Fruit fly (Drosophila melanogaster): ENCODE data around the gene CG11279.

Gene CG11279

DNA sequence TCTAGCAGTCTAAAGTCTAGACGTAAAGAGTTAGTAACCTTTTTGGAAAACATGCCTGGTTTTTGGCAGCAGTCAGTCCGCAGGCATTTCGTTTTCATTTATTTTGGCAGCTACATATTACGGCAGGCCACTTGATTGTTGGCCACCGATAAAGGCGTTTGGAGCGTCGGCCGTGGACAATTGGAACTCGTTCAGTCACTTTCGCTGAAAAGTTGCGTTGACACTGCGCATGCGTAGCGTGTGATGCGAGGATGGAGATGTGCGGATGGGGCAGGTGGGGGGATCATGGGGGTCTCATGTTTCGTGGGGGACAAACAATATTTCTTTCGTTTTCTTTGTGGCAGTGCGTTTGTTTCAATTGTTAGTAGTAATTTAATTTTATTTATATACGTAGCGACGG is 19.9 kb upstream of the CG11279 start:
- TF ChIP-seq CG8478 (optimal IDR thresholded peaks at IDR 0.05) (no peak), CTCF (optimal IDR thresholded peaks at IDR 0.05) (no peak)

- no peak for TF ChIP-seq CG8478 (optimal IDR thresholded peaks at IDR 0.05)
- no peak for TF ChIP-seq CTCF (optimal IDR thresholded peaks at IDR 0.05)
Measured at dm6 chr3L:13027333-13027732, 19.4 kb upstream of the CG11279 start.

dm6 chr3L:13028740-13029139 is 18.0 kb upstream of the CG11279 start, which contains the start of gene CG17672:
Gene CG17672 (plus strand): TSS chr3L:13028962.
- no peak for TF ChIP-seq CTCF (optimal IDR thresholded peaks at IDR 0.05)
- no peak for TF ChIP-seq CG8478 (optimal IDR thresholded peaks at IDR 0.05)

DNA sequence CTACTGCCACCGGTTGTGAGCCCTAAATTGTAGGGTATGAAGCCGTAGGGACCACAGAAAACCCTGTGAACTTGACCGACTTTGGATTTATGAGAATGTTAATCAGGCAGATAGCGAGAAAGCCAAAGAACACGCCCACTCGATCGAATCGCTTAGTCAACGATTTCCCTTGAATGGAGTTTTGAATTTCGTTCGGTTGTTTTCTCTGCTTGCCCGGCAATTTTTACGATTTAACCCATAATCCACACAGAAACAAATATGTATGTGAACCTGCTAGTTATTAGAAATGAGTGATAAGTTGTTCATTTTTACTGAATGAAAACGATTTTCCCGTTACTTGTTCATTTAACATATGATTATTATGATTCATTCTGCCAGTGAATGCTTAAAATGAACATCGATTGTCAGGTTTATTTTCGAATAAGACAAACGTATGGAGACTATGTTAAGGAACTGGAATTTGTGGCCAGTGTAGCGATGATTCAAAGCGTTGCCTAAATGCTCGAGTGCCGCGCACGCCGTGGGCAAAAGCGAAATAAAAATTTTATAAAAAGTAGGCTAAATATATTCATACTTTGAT is 16.6 kb upstream of the CG11279 start:
- no peak for TF ChIP-seq CTCF (optimal IDR thresholded peaks at IDR 0.05)
- TF ChIP-seq CG8478 (optimal IDR thresholded peaks at IDR 0.05), result no peak

- TF ChIP-seq CTCF (optimal IDR thresholded peaks at IDR 0.05), result no peak
- no peak for TF ChIP-seq CG8478 (optimal IDR thresholded peaks at IDR 0.05)
Measured at dm6 chr3L:13031326-13031725, 15.5 kb upstream of the CG11279 start.

DNA sequence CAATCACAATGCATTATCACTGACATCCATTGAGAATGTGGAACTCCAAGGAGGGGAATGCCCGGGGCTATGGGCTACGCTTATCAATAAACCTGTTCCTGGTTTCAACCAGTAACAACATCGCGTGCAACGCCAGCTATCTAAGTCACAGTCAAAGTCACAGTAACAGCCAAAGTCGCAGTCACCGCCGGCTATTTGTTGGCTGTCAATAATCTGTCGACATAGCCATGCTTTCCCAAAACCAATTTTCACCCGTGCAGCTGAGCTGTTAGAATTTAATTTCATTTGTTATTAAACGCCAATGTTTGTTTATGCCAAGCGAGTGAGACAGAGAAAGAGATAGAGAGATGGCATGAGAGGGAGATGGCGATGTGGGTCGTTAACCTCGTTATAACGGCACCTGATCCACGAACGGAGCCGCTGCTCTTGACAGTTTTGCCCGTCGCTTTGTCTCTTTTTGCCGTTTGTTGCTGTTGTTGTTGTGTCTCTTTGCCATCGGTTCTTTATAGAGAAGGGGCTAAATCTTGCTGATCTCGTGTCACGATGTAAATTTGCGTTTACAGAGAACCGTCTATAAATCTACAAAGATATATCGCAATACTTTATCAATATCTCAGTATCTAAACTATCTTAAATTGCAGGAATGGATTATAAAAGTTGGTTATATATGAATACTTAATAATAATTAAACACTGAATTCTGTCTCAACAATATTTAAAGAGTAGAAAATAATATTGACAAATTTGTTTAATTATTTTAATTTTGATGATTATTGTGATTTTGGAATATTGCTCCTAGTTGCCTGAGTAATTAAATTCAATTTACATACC is 14.5 kb upstream of the CG11279 start:
- TF ChIP-seq CTCF (optimal IDR thresholded peaks at IDR 0.05) (no peak), CG8478 (optimal IDR thresholded peaks at IDR 0.05) (no peak)

DNA sequence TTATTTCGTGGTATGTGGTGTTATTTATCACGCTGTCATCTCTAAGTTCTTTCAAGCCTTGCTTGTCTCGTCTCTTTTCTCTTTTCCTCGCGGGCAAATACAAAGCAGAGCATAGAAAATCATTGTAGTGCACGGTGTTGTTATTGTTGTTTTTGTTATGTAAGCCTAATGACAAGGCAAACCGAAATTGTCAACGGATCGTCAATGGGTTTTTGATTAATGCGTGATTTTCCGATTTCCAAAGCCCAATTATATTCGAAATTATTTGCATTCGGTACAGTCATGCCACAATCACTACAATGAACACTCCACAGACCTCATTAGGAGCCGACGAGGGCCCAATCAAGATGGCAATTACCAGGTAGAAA is 13.9 kb upstream of the CG11279 start:
- TF ChIP-seq CG8478 (optimal IDR thresholded peaks at IDR 0.05) (no peak), CTCF (optimal IDR thresholded peaks at IDR 0.05) (no peak)

- TF ChIP-seq CTCF (optimal IDR thresholded peaks at IDR 0.05) (no peak), CG8478 (optimal IDR thresholded peaks at IDR 0.05) (no peak)
Measured at dm6 chr3L:13033361-13033760, 13.4 kb upstream of the CG11279 start.

DNA sequence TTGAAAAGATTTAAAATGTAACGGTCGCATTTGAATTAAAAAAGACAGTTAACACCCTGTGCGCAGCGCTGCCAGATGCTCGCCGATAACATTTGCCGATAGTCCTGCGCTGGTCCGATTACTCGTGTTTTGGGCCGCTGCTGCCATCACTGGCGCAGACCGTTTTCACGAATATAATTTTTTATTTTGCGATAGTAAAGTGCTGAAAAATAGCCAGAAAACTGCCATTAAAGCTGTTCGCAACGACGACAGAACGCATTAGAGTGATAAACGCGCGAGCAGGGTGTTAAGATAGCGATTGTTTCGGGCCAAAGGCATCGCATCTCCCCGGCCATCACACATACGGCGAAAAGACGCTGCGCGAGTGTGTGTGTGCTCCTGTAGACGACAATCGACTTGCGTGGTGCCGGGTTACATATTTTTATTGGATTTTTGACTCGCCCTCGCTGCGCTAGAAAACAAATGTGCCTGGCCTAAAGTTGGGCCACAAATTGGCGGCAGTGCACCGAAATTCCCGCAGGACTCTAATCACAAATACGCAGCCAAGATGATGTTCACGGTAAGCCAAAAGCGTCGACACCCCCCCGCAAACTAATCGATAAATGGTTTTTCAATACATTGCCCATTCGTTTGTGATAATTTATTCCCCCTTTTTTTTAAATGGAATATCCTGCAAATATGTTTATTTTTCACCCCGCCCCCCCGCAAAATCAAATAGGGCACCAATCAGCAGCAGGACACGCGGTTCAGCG is 9.9 kb upstream of the CG11279 start, which contains the start of gene Srrm1:
Gene Srrm1 (plus strand): TSS at position 116 of the 752 bp plus-strand sequence.
- TF ChIP-seq CG8478 (optimal IDR thresholded peaks at IDR 0.05), result no peak
- peak; percentile 21 to 55 for TF ChIP-seq CTCF (optimal IDR thresholded peaks at IDR 0.05)

DNA sequence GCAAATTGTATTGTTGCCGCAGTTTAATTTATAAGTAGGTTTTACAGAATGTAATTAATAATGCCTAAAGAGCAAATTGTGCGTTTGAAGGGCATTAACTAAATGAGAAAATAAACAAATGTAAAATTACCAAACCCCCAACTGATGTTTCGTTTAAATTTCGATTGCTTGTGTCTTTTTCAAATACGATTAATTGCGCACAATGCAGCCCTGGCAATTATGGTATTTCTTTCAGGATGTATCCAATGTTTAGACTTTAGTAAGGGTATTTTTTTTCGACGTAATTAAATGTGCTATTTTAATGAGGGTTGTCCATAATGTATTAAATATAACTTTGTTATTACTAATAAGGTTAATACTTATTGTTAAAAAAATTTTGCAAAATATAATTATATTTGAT is 5.9 kb upstream of the CG11279 start:
- TF ChIP-seq CG8478 (optimal IDR thresholded peaks at IDR 0.05) (no peak), CTCF (optimal IDR thresholded peaks at IDR 0.05) (no peak)

DNA sequence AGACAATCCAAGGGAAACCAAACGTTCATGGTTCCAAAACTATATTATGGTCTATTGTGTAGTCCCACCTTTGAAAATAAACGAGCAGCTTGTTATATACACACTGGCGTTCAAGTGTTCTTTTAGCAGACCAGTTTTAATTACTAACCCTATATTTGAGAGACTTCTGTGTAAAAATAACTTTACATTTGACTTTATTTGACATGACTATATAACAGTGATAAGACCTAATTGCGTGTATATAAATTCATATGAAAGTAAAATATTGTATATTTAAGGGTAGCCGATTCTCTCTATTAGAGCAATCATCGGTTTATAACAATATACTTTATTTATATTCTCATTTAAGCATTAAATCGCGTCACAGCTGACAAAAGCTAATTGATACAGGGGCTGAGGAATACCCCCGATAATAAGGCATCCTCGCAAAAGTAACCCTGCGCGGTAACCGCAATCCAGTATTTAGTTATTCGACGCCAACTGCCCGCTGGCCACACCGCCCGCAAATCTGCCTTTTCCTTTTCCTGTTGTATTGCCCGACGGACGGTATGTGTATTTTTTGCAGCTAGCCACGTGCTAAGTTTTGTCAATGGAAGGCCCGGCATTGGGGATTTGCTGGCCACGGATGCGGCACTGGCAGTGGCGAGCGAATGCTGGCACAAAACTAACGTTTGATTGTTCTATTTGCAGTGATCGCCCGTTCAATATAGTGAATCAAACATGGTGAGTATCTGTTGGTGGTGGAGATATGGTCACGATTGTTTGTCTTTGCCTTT is 5.3 kb upstream of the CG11279 start, which contains the start of gene RpS4:
Gene RpS4 (plus strand): TSS at position 465 of the 776 bp plus-strand sequence.
- TF ChIP-seq CG8478 (optimal IDR thresholded peaks at IDR 0.05), result no peak
- peak in 1 of 2 experiments; percentile 41 for TF ChIP-seq CTCF (optimal IDR thresholded peaks at IDR 0.05)

DNA sequence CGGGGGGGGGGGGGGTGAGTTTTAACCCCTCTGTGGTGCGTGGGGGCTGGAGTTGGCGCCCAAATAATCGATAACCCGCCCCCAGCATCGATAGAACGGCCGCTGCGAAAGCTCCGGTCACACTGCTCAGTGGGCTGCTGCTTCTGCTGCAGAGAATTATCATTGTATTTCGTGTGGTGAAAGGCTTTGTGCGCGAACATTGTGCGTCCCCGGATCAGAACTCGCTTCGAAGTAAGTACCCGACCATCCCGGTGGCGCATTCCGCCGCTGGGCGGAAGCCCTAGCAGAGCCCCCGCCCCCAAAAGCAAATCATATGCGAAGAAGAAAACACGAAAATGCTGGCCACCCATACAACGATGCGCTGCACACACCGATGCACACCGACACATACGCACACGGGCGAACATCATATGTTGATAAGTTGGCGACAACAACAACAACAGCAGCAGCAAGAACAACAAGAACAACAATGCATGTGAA is 2.4 kb upstream of the CG11279 start, which contains the start of gene Syx13:
Gene Syx13 (plus strand): TSS at position 100 of the 480 bp plus-strand sequence.
- TF ChIP-seq CG8478 (optimal IDR thresholded peaks at IDR 0.05) (no peak), CTCF (optimal IDR thresholded peaks at IDR 0.05) (no peak)

DNA sequence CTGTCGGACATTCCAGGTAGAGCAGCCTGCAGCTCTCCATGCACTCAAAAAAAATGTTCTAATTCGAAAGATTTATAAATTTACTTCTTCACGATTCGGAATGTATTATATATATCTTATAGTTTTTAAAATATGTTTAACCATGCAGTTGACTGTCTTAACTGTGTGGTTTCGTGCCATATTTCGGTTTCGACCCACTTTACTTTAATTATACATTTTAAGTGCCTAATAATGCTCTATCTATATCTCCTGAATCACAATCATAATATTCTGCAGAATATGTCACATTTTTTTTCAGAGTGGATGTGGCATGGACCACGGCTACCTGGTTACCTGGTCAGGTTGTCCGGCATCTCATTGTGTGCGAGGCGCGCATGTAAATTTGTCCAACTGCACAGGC is 2.9 kb downstream of the CG11279 start:
- TF ChIP-seq CTCF (optimal IDR thresholded peaks at IDR 0.05) (no peak), CG8478 (optimal IDR thresholded peaks at IDR 0.05) (no peak)

DNA sequence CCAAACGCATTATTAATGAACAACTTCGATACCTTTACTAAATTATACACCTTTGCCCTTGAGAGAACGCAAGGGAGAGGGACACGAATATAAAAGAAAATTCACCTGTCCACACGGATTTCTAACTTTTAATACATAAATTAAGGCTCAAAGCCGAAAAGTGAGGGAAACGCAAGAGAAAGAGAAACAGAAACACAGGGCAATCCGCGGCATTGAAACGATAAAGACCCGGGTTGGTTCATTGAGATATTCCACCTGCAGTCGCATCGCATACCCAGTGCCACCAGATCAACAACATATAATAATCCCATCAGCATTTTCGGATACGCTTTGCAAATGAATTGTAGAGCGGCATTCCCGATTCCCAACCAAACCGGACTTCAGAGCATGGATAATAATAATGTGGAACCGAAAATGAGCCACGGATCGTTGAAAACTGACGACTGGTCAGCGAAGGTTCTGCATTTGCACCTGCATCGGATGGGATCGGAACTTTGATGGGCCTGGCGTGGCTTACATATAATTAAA is 4.0 kb downstream of the CG11279 start:
- TF ChIP-seq CG8478 (optimal IDR thresholded peaks at IDR 0.05) (no peak), CTCF (optimal IDR thresholded peaks at IDR 0.05) (no peak)

Measured in S2 (cell line).